Fruit fly (Drosophila melanogaster) whole organism, embryonic: ENCODE results near the gene CG5937.
A peak's percentile ranks its signal among the peaks of the same experiment; 100 is the strongest.

Experiments
- Ada2b ChIP-seq: fragments of 200-800 bp; sonication (Bioruptor generic); IDR thresholded peaks from 2 replicates; pipeline ENCODE4 v1.3.6; 2022; ENCODE audit warnings: missing biosample characterization, missing genetic modification characterization
- Aef1 ChIP-seq: fragments of 200-800 bp; sonication (Bioruptor generic); IDR thresholded peaks from 3 replicates; pipeline ENCODE4 v1.3.6; 2022; ENCODE audit warnings: missing biosample characterization, missing genetic modification characterization
- C15 ChIP-seq: fragments of 200-800 bp; sonication (Bioruptor generic); IDR thresholded peaks from 3 replicates; pipeline ENCODE4 v1.3.6; 2022; ENCODE audit warnings: missing biosample characterization, missing genetic modification characterization
- CG11398 ChIP-seq: fragments of 200-800 bp; sonication (Bioruptor generic); optimal IDR thresholded peaks from 2 replicates; lab custom pipeline; 2016; ENCODE audit warnings: missing biosample characterization, missing genetic modification characterization
- CG11456 ChIP-seq: fragments of 200-800 bp; sonication (Bioruptor generic); IDR thresholded peaks from 3 replicates; pipeline ENCODE4 v1.3.6; 2022; ENCODE audit warnings: missing biosample characterization, missing genetic modification characterization
- CG11504 ChIP-seq: fragments of 200-800 bp; sonication (Bioruptor generic); optimal IDR thresholded peaks from 3 replicates; lab custom pipeline; 2019; ENCODE audit warnings: missing biosample characterization, mild to moderate bottlenecking, missing genetic modification characterization, moderate library complexity
- CG17359 ChIP-seq: fragments of 200-800 bp; sonication (Bioruptor generic); optimal IDR thresholded peaks from 3 replicates; lab custom pipeline; 2018; ENCODE audit warnings: missing biosample characterization, mild to moderate bottlenecking, missing genetic modification characterization, moderate library complexity
- CG17385 ChIP-seq: fragments of 200-800 bp; sonication (Bioruptor generic); optimal IDR thresholded peaks from 3 replicates; lab custom pipeline; 2018; ENCODE audit warnings: missing biosample characterization, mild to moderate bottlenecking, missing genetic modification characterization
- CG18262 ChIP-seq: fragments of 200-800 bp; optimal IDR thresholded peaks from 3 replicates; lab custom pipeline; 2019; ENCODE audit warnings: missing biosample characterization, mild to moderate bottlenecking, missing genetic modification characterization, moderate library complexity
- CG1832 ChIP-seq: fragments of 200-800 bp; sonication (Bioruptor generic); optimal IDR thresholded peaks from 2 replicates; lab custom pipeline; 2017; ENCODE audit warnings: missing biosample characterization, mild to moderate bottlenecking, missing genetic modification characterization, inconsistent platforms
- CG18476 ChIP-seq: fragments of 200-800 bp; sonication (Bioruptor generic); optimal IDR thresholded peaks from 2 replicates; lab custom pipeline; 2016; ENCODE audit warnings: missing biosample characterization, mild to moderate bottlenecking, missing genetic modification characterization
- CG2712 ChIP-seq: fragments of 200-800 bp; optimal IDR thresholded peaks from 3 replicates; lab custom pipeline; 2019; ENCODE audit warnings: missing biosample characterization, mild to moderate bottlenecking, missing genetic modification characterization, moderate library complexity
- CG30431 ChIP-seq: fragments of 200-800 bp; sonication (Bioruptor generic); optimal IDR thresholded peaks from 2 replicates; lab custom pipeline; 2017; ENCODE audit warnings: missing biosample characterization, missing genetic modification characterization
- CG4424 ChIP-seq: fragments of 200-800 bp; sonication (Bioruptor generic); optimal IDR thresholded peaks from 3 replicates; lab custom pipeline; 2016; ENCODE audit warnings: missing biosample characterization, missing genetic modification characterization
- CG4707 ChIP-seq: fragments of 200-800 bp; sonication (Bioruptor generic); optimal IDR thresholded peaks from 2 replicates; lab custom pipeline; 2018; ENCODE audit warnings: missing biosample characterization, mild to moderate bottlenecking, missing genetic modification characterization, moderate library complexity
- CG6272 ChIP-seq: fragments of 200-800 bp; sonication (Bioruptor generic); IDR thresholded peaks from 2 replicates; pipeline ENCODE4 v1.3.6; 2022; ENCODE audit warnings: missing biosample characterization, missing genetic modification characterization
- CG6854 ChIP-seq: fragments of 200-800 bp; sonication (Bioruptor generic); optimal IDR thresholded peaks from 3 replicates; lab custom pipeline; 2017; ENCODE audit warnings: missing biosample characterization, mild to moderate bottlenecking, missing genetic modification characterization
- CG7556 ChIP-seq: fragments of 200-800 bp; sonication (Bioruptor generic); optimal IDR thresholded peaks from 2 replicates; lab custom pipeline; 2017; ENCODE audit warnings: missing biosample characterization, mild to moderate bottlenecking, missing genetic modification characterization
- CG9609 ChIP-seq: fragments of 200-800 bp; sonication (Bioruptor generic); optimal IDR thresholded peaks from 3 replicates; lab custom pipeline; 2016; ENCODE audit warnings: missing biosample characterization, missing genetic modification characterization
- CTCF ChIP-seq: fragments of 200-800 bp; sonication (Bioruptor generic); optimal IDR thresholded peaks from 2 replicates; lab custom pipeline; 2017; ENCODE audit warnings: missing biosample characterization, mild to moderate bottlenecking, missing genetic modification characterization, moderate library complexity
- D ChIP-seq, 2 experiments: fragments of 200-800 bp in 1 of 2; fragments of >200 bp in 1 of 2; sonication (Bioruptor generic) in 1 of 2; optimal IDR thresholded peaks; 2 replicates in 1 of 2; 3 replicates in 1 of 2; lab custom pipeline; 2017; ENCODE audit warnings: mild to moderate bottlenecking in 1 of 2, missing biosample characterization in 1 of 2, missing genetic modification characterization in 1 of 2, missing genetic modification reagents in 1 of 2
- Doc3 ChIP-seq: fragments of 200-800 bp; sonication (Bioruptor generic); IDR thresholded peaks from 3 replicates; pipeline ENCODE4 v1.3.6; 2022; ENCODE audit warnings: missing biosample characterization, missing genetic modification characterization; ENCODE audit not compliant: partially characterized antibody
- E2f1 ChIP-seq: fragments of 200-800 bp; sonication (Bioruptor generic); IDR thresholded peaks from 2 replicates; pipeline ENCODE4 v1.3.6; 2022; ENCODE audit warnings: missing biosample characterization, missing genetic modification characterization
- Elba2 ChIP-seq: fragments of 200-800 bp; sonication (Bioruptor generic); optimal IDR thresholded peaks from 3 replicates; lab custom pipeline; 2016; ENCODE audit warnings: missing biosample characterization, missing genetic modification characterization
- Gsc ChIP-seq: fragments of 200-800 bp; sonication (Bioruptor generic); IDR thresholded peaks from 2 replicates; pipeline ENCODE4 v1.3.6; 2022; ENCODE audit warnings: missing biosample characterization, missing genetic modification characterization
- HLH4C ChIP-seq: fragments of 200-800 bp; sonication (Bioruptor generic); IDR thresholded peaks from 3 replicates; pipeline ENCODE4 v1.3.6; 2022; ENCODE audit warnings: missing biosample characterization, missing genetic modification characterization; ENCODE audit not compliant: partially characterized antibody
- Hr3 ChIP-seq: fragments of 200-800 bp; sonication (Bioruptor generic); optimal IDR thresholded peaks from 3 replicates; lab custom pipeline; 2016; ENCODE audit warnings: missing biosample characterization, missing genetic modification characterization
- Hr39 ChIP-seq: fragments of >200 bp; optimal IDR thresholded peaks from 2 replicates; lab custom pipeline; 2017
- Hsf ChIP-seq: fragments of 200-800 bp; sonication (Bioruptor generic); optimal IDR thresholded peaks from 3 replicates; lab custom pipeline; 2016; ENCODE audit warnings: missing biosample characterization, missing genetic modification characterization
- Mes4 ChIP-seq: fragments of 200-800 bp; sonication (Bioruptor generic); optimal IDR thresholded peaks from 2 replicates; lab custom pipeline; 2016; ENCODE audit warnings: missing biosample characterization, missing genetic modification characterization
- Myb ChIP-seq: fragments of 200-800 bp; sonication (Bioruptor generic); optimal IDR thresholded peaks from 2 replicates; lab custom pipeline; 2016; ENCODE audit warnings: missing biosample characterization, missing genetic modification characterization
- NFAT ChIP-seq: fragments of 200-800 bp; sonication (Bioruptor generic); IDR thresholded peaks from 2 replicates; pipeline ENCODE4 v1.3.6; 2022; ENCODE audit warnings: missing biosample characterization, missing genetic modification characterization
- Nf-YC ChIP-seq: fragments of 200-800 bp; optimal IDR thresholded peaks from 3 replicates; lab custom pipeline; 2019; ENCODE audit warnings: missing biosample characterization, mild to moderate bottlenecking, missing genetic modification characterization, moderate library complexity
- Pdp1 ChIP-seq, 2 experiments: fragments of 200-800 bp; sonication (Bioruptor generic); optimal IDR thresholded peaks; 3 replicates each; lab custom pipeline; 2016; ENCODE audit warnings: missing biosample characterization in 2 of 2, missing genetic modification characterization in 2 of 2, mild to moderate bottlenecking in 1 of 2, moderate library complexity in 1 of 2
- Ptx1 ChIP-seq: fragments of 200-800 bp; sonication (Bioruptor generic); IDR thresholded peaks from 2 replicates; pipeline ENCODE4 v1.3.6; 2022; ENCODE audit warnings: missing biosample characterization, missing genetic modification characterization
- Ravus ChIP-seq: fragments of 200-800 bp; sonication (Bioruptor generic); IDR thresholded peaks from 2 replicates; pipeline ENCODE4 v1.3.6; 2022; ENCODE audit warnings: missing biosample characterization, missing genetic modification characterization
- Sin3A ChIP-seq: fragments of >200 bp; optimal IDR thresholded peaks from 2 replicates; lab custom pipeline; 2018
- Xrp1 ChIP-seq: fragments of 200-800 bp; sonication (Bioruptor generic); IDR thresholded peaks from 2 replicates; pipeline ENCODE4 v1.3.6; 2022; ENCODE audit warnings: missing biosample characterization, missing genetic modification characterization
- az2 ChIP-seq: fragments of 200-800 bp; sonication (Bioruptor generic); optimal IDR thresholded peaks from 3 replicates; lab custom pipeline; 2016; ENCODE audit warnings: missing biosample characterization, missing genetic modification characterization
- cg ChIP-seq: fragments of 200-800 bp; sonication (Bioruptor generic); optimal IDR thresholded peaks from 3 replicates; lab custom pipeline; 2019; ENCODE audit warnings: missing biosample characterization, mild to moderate bottlenecking, missing genetic modification characterization, moderate library complexity
- ems ChIP-seq: fragments of 200-800 bp; sonication (Bioruptor generic); optimal IDR thresholded peaks from 3 replicates; lab custom pipeline; 2016; ENCODE audit warnings: missing biosample characterization, missing genetic modification characterization
- fd3F ChIP-seq: fragments of 200-800 bp; sonication (Bioruptor generic); optimal IDR thresholded peaks from 2 replicates; lab custom pipeline; 2018; ENCODE audit warnings: missing biosample characterization, mild to moderate bottlenecking, missing genetic modification characterization, moderate library complexity
- fru ChIP-seq: fragments of >200 bp; optimal IDR thresholded peaks from 2 replicates; lab custom pipeline; 2017
- gt ChIP-seq: fragments of 200-800 bp; sonication (Bioruptor generic); IDR thresholded peaks from 2 replicates; pipeline ENCODE4 v1.3.6; 2022; ENCODE audit warnings: missing biosample characterization, missing genetic modification characterization
- hb ChIP-seq: fragments of 200-800 bp; sonication (Bioruptor generic); IDR thresholded peaks from 3 replicates; pipeline ENCODE4 v1.3.6; 2022; ENCODE audit warnings: missing biosample characterization, missing genetic modification characterization; ENCODE audit not compliant: partially characterized antibody
- lola ChIP-seq, 3 experiments: fragments of >200 bp in 2 of 3; fragments of 200-800 bp in 1 of 3; sonication (Bioruptor generic) in 1 of 3; optimal IDR thresholded peaks; 2 replicates each; lab custom pipeline; 2017 to 2019; ENCODE audit warnings: missing biosample characterization in 3 of 3, missing genetic modification characterization in 3 of 3, mild to moderate bottlenecking in 1 of 3, moderate library complexity in 1 of 3
- nerfin-1 ChIP-seq: fragments of 200-800 bp; sonication (Bioruptor generic); optimal IDR thresholded peaks from 3 replicates; lab custom pipeline; 2019; ENCODE audit warnings: missing biosample characterization, mild to moderate bottlenecking, missing genetic modification characterization, moderate library complexity
- peb ChIP-seq: fragments of 200-800 bp; sonication (Bioruptor generic); IDR thresholded peaks from 2 replicates; pipeline ENCODE4 v1.3.6; 2022; ENCODE audit warnings: missing biosample characterization, missing genetic modification characterization
- phol ChIP-seq: fragments of 200-800 bp; sonication (Bioruptor generic); optimal IDR thresholded peaks from 3 replicates; lab custom pipeline; 2018; ENCODE audit warnings: missing biosample characterization, mild to moderate bottlenecking, missing genetic modification characterization, moderate library complexity
- ranshi ChIP-seq: fragments of 200-800 bp; sonication (Bioruptor generic); IDR thresholded peaks from 2 replicates; pipeline ENCODE4 v1.3.6; 2022; ENCODE audit warnings: missing biosample characterization, missing genetic modification characterization
- row ChIP-seq: fragments of 200-800 bp; sonication (Bioruptor generic); IDR thresholded peaks from 3 replicates; pipeline ENCODE4 v1.3.6; 2022; ENCODE audit warnings: missing biosample characterization, missing genetic modification characterization
- unc-4 ChIP-seq: fragments of 200-800 bp; sonication (Bioruptor generic); IDR thresholded peaks from 2 replicates; pipeline ENCODE4 v1.3.6; 2022; ENCODE audit warnings: missing biosample characterization, missing genetic modification characterization; ENCODE audit not compliant: partially characterized antibody
- zfh2 ChIP-seq: fragments of 200-800 bp; sonication (Bioruptor generic); optimal IDR thresholded peaks from 2 replicates; lab custom pipeline; 2016; ENCODE audit warnings: missing biosample characterization, missing genetic modification characterization

CG5937 gene

dm6 chrX:5995951-5996350 lies 43.9 kb upstream of the CG5937 start (continued):
- TF ChIP-seq Xrp1 (GFP tag; lab: Robert Waterston, UW) (peak; percentile 60; the same call in 1 of the 2 replicates), az2 (GFP tag; lab: Kevin White, UChicago) (peak; percentile 32), row (GFP tag; lab: Robert Waterston, UW) (peak; percentile 63), CG11398 (GFP tag; lab: Kevin White, UChicago) (no peak), CG9609 (GFP tag; lab: Kevin White, UChicago) (no peak), Ada2b (0 out of 2 replicates have a peak, but pooled peaks have one; percentile 15), ems (GFP tag; lab: Kevin White, UChicago) (no peak), Hsf (peak; percentile 29), CG17359 (tag; lab: Kevin White, UChicago) (peak; percentile 30), fd3F (GFP tag; lab: Kevin White, UChicago) (no peak), Hr39 (lab: Kevin White, UChicago) (no peak), Myb (GFP tag; lab: Kevin White, UChicago) (no peak), CG17385 (GFP tag; lab: Kevin White, UChicago) (no peak), CG11456 (no peak), CG4424 (peak; percentile 23), Elba2 (GFP tag; lab: Kevin White, UChicago) (no peak), Doc3 (GFP tag; lab: Robert Waterston, UW) (no peak), CG18262 (tag; lab: Kevin White, UChicago) (peak; percentile 45), CG18476 (GFP tag; lab: Kevin White, UChicago) (no peak), phol (peak; percentile 44), CG1832 (no peak), Hr3 (GFP tag; lab: Kevin White, UChicago) (peak; percentile 28), unc-4 (GFP tag; lab: Robert Waterston, UW) (no peak), CG7556 (GFP tag; lab: Kevin White, UChicago) (peak; percentile 34), ranshi (0 out of 2 replicates have a peak, but pooled peaks have one; percentile 22), Ptx1 (GFP tag; lab: Robert Waterston, UW) (peak; percentile 26; the same call in 1 of the 2 replicates), HLH4C (GFP tag; lab: Robert Waterston, UW) (no peak), nerfin-1 (tag; lab: Kevin White, UChicago) (no peak), CG4707 (GFP tag; lab: Kevin White, UChicago) (no peak), E2f1 (GFP tag; lab: Robert Waterston, UW) (no peak), peb (GFP tag; lab: Robert Waterston, UW) (0 out of 2 replicates have a peak, but pooled peaks have one; percentile 8), CG11504 (tag; lab: Kevin White, UChicago) (peak; percentile 52), NFAT (no peak), Ravus (no peak)

- TF ChIP-seq hb (GFP tag; lab: Robert Waterston, UW) = 0 out of 3 replicates have a peak, but pooled peaks have one; percentile 25
- no peak for TF ChIP-seq Gsc (GFP tag; lab: Robert Waterston, UW)
- TF ChIP-seq D (optimal IDR thresholded peaks at IDR 0.05; lab: Kevin White, UChicago) = peak; percentile 63
- TF ChIP-seq D (GFP tag; optimal IDR thresholded peaks at IDR 0.05; lab: Kevin White, UChicago) = no peak
- no peak for TF ChIP-seq C15 (GFP tag; lab: Robert Waterston, UW)
- TF ChIP-seq zfh2 = no peak
- peak; percentile 10 for TF ChIP-seq Nf-YC (tag; lab: Kevin White, UChicago)
- TF ChIP-seq Aef1 (GFP tag; lab: Robert Waterston, UW) = no peak
- no peak for TF ChIP-seq CG6854 (GFP tag; lab: Kevin White, UChicago)
- TF ChIP-seq cg (GFP tag; lab: Kevin White, UChicago) = peak; percentile 35
- TF ChIP-seq Pdp1 (GFP tag; optimal IDR thresholded peaks at IDR 0.05; lab: Kevin White, UChicago) = no peak
- no peak for TF ChIP-seq Mes4 (GFP tag; lab: Kevin White, UChicago)
- TF ChIP-seq CG6272 = no peak
- TF ChIP-seq fru (lab: Kevin White, UChicago) = no peak
- no peak for TF ChIP-seq gt (GFP tag; lab: Robert Waterston, UW)
- TF ChIP-seq lola (GFP tag; optimal IDR thresholded peaks at IDR 0.05; lab: Kevin White, UChicago) = no peak
- no peak for TF ChIP-seq CG30431
- TF ChIP-seq Hr39 (lab: Kevin White, UChicago) = peak; percentile 70
- no peak for TF ChIP-seq Sin3A
- no peak for TF ChIP-seq CTCF
- TF ChIP-seq CG2712 (tag; lab: Kevin White, UChicago) = no peak
These were observed 41.9 kb upstream of the CG5937 start for dm6 chrX:5997931-5998330.
